Fruit fly (Drosophila melanogaster): ENCODE data around the gene pelo.

Gene pelo

DNA sequence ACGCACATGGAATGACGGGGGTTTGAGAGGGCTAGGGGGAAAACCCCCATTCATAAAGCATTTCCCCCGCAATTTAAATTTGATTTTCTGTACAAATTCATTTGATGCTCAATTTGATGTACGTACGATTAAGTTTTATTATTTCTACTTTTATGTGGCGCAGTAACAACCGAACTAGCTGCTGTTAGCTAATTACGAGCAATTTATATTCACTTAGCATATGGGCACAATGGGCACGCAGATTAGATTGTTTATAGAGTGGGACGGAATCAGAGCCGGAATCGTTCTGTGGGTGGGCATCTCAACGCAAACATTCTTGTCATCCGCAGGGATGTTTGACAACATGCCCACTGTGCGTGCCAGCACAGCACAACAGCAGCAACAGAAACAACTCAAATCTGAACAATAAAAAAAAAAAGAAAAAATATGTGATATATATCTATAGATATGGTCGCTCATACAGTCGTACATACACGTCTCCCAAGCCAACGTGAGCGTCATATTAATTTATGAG is 29.6 kb upstream of the pelo start (continued):
- TF ChIP-seq CG9797 (GFP tag; optimal IDR thresholded peaks at IDR 0.05) (no peak), CG12299 (tag; optimal IDR thresholded peaks at IDR 0.05) (no peak), CG10543 (GFP tag; optimal IDR thresholded peaks at IDR 0.05) (peak; percentile 14), chn (GFP tag; optimal IDR thresholded peaks at IDR 0.05) (no peak), CG13775 (GFP tag; optimal IDR thresholded peaks at IDR 0.05) (no peak), Usf (GFP tag; optimal IDR thresholded peaks at IDR 0.05) (no peak), CG1603 (tag; optimal IDR thresholded peaks at IDR 0.05) (no peak), CG13123 (GFP tag; optimal IDR thresholded peaks at IDR 0.05) (no peak), CG6654 (GFP tag; optimal IDR thresholded peaks at IDR 0.05) (no peak), Meics (GFP tag; optimal IDR thresholded peaks at IDR 0.05) (peak; percentile 3), Ets97D (GFP tag; optimal IDR thresholded peaks at IDR 0.05) (no peak), D (optimal IDR thresholded peaks at IDR 0.05) (no peak), D (GFP tag; optimal IDR thresholded peaks at IDR 0.05) (no peak), otp (GFP tag; IDR thresholded peaks at IDR 0.05) (no peak), Fer3 (tag; optimal IDR thresholded peaks at IDR 0.05) (peak; percentile 0), Pdp1 (GFP tag; optimal IDR thresholded peaks at IDR 0.05) (peak in 1 of 2 experiments; percentile 75), schlank (tag; optimal IDR thresholded peaks at IDR 0.05) (no peak), CG7987 (GFP tag; optimal IDR thresholded peaks at IDR 0.05) (peak; percentile 76), CG18764 (GFP tag; optimal IDR thresholded peaks at IDR 0.05) (no peak), Blimp-1 (GFP tag; optimal IDR thresholded peaks at IDR 0.05) (no peak), emc (GFP tag; optimal IDR thresholded peaks at IDR 0.05) (no peak), CG6272 (GFP tag; IDR thresholded peaks at IDR 0.05) (no peak), Camta (GFP tag; optimal IDR thresholded peaks at IDR 0.05) (no peak), eve (GFP tag; optimal IDR thresholded peaks at IDR 0.05) (no peak), YL-1 (GFP tag; optimal IDR thresholded peaks at IDR 0.05) (no peak), CG16863 (GFP tag; optimal IDR thresholded peaks at IDR 0.05) (no peak), Asciz (GFP tag; optimal IDR thresholded peaks at IDR 0.05) (peak; percentile 33), maf-S (GFP tag; optimal IDR thresholded peaks at IDR 0.05) (no peak), CG9437 (GFP tag; optimal IDR thresholded peaks at IDR 0.05) (no peak), Dip3 (GFP tag; optimal IDR thresholded peaks at IDR 0.05) (no peak), nmo (GFP tag; optimal IDR thresholded peaks at IDR 0.05) (no peak), C15 (GFP tag; IDR thresholded peaks at IDR 0.05) (no peak), CG1233 (GFP tag; optimal IDR thresholded peaks at IDR 0.05) (no peak), CG3847 (GFP tag; IDR thresholded peaks at IDR 0.05) (no peak), nerfin-2 (GFP tag; IDR thresholded peaks at IDR 0.05; ENCODE audit: partially characterized antibody) (no peak), Sry-β (GFP tag; optimal IDR thresholded peaks at IDR 0.05) (no peak), Xrp1 (GFP tag; IDR thresholded peaks at IDR 0.05) (no peak), TFAM (GFP tag; optimal IDR thresholded peaks at IDR 0.05) (no peak), vfl (GFP tag; optimal IDR thresholded peaks at IDR 0.05) (no peak), sima (GFP tag; optimal IDR thresholded peaks at IDR 0.05) (no peak), CG2199 (GFP tag; IDR thresholded peaks at IDR 0.05) (no peak), CTCF (GFP tag; optimal IDR thresholded peaks at IDR 0.05) (no peak), exex (tag; optimal IDR thresholded peaks at IDR 0.05) (peak; percentile 37), B-H1 (GFP tag; IDR thresholded peaks at IDR 0.05) (no peak), CG15269 (tag; optimal IDR thresholded peaks at IDR 0.05) (no peak), CG34422 (GFP tag; IDR thresholded peaks at IDR 0.05) (no peak), p53 (GFP tag; optimal IDR thresholded peaks at IDR 0.05) (no peak), CG6791 (GFP tag; IDR thresholded peaks at IDR 0.05; ENCODE audit: partially characterized antibody) (no peak), grn (GFP tag; optimal IDR thresholded peaks at IDR 0.05) (no peak), CG1602 (GFP tag; optimal IDR thresholded peaks at IDR 0.05) (no peak), H2.0 (GFP tag; IDR thresholded peaks at IDR 0.05) (no peak), HLH4C (GFP tag; IDR thresholded peaks at IDR 0.05; ENCODE audit: partially characterized antibody) (no peak)
